Worm (Caenorhabditis elegans): ENCODE measurements around the gene cutl-1.

- TF ChIP-seq mab-5 (tag; optimal IDR thresholded peaks at IDR 0.05) (no peak), unc-39 (tag; optimal IDR thresholded peaks at IDR 0.05) (no peak), ceh-82 (tag; optimal IDR thresholded peaks at IDR 0.05) (no peak), ceh-16 (tag; optimal IDR thresholded peaks at IDR 0.05) (no peak), alr-1 (tag; optimal IDR thresholded peaks at IDR 0.05) (no peak)
These were observed 33.1 kb downstream of the cutl-1 start for ce11 chrV:13372821-13373220.

Data from whole organism, L2 larva.